Worm (Caenorhabditis elegans) whole organism, early embryonic: ENCODE data around the gene rab-35.

Source experiments
- B0310.2 ChIP-seq: sonication (generic microtip); optimal IDR thresholded peaks from 2 replicates; lab custom pipeline; 2016; ENCODE audit warnings: mild to moderate bottlenecking, missing genetic modification characterization, missing compliant biosample characterization
- F13C5.2 ChIP-seq: sonication (generic microtip); optimal IDR thresholded peaks from 2 replicates; lab custom pipeline; 2017; ENCODE audit warnings: mild to moderate bottlenecking, missing genetic modification characterization, inconsistent platforms, missing compliant biosample characterization
- aly-1 ChIP-seq: sonication (generic microtip); optimal IDR thresholded peaks from 2 replicates; lab custom pipeline; 2016; ENCODE audit warnings: missing genetic modification characterization, missing compliant biosample characterization
- ama-1 ChIP-seq: fragments of 150-350 bp; optimal IDR thresholded peaks from 2 replicates; lab custom pipeline; 2014
- ceh-13 ChIP-seq: fragments of 200-800 bp; sonication (Bioruptor generic); optimal IDR thresholded peaks from 2 replicates; lab custom pipeline; 2018; ENCODE audit warnings: mild to moderate bottlenecking, missing genetic modification characterization, missing compliant biosample characterization
- ceh-36 ChIP-seq: sonication (generic microtip); optimal IDR thresholded peaks from 2 replicates; lab custom pipeline; 2016; ENCODE audit warnings: missing genetic modification characterization, inconsistent platforms, missing compliant biosample characterization
- ets-7 ChIP-seq: sonication (generic microtip); optimal IDR thresholded peaks from 2 replicates; lab custom pipeline; 2016; ENCODE audit warnings: missing genotype, missing genetic modification characterization, missing compliant biosample characterization
- flt-1 ChIP-seq: fragments of 200-800 bp; sonication (Bioruptor generic); IDR thresholded peaks from 2 replicates; pipeline ENCODE4 v1.3.6; 2022; ENCODE audit warnings: missing genetic modification characterization, missing compliant biosample characterization
- hmbx-1 ChIP-seq: sonication (generic microtip); optimal IDR thresholded peaks from 2 replicates; lab custom pipeline; 2016; ENCODE audit warnings: mild to moderate bottlenecking, missing genetic modification characterization, missing compliant biosample characterization
- hmg-4 ChIP-seq: fragments of 200-800 bp; sonication (Bioruptor generic); optimal IDR thresholded peaks from 2 replicates; lab custom pipeline; 2018; ENCODE audit warnings: mild to moderate bottlenecking, missing genetic modification characterization, missing compliant biosample characterization
- hnd-1 ChIP-seq: sonication (generic microtip); optimal IDR thresholded peaks from 2 replicates; lab custom pipeline; 2016; ENCODE audit warnings: missing genetic modification characterization, missing compliant biosample characterization
- pes-1 ChIP-seq: fragments of 200-800 bp; sonication (Bioruptor generic); IDR thresholded peaks from 2 replicates; pipeline ENCODE4 v1.3.6; 2022; ENCODE audit warnings: missing genetic modification reagents, missing genetic modification characterization, missing compliant biosample characterization
- scrt-1 ChIP-seq: fragments of 200-800 bp; sonication (Bioruptor generic); IDR thresholded peaks from 2 replicates; pipeline ENCODE4 v1.3.6; 2022; ENCODE audit warnings: missing genetic modification characterization, missing compliant biosample characterization
- sea-1 ChIP-seq: fragments of 200-800 bp; sonication (Bioruptor generic); conservative IDR thresholded peaks from 2 replicates; pipeline ENCODE4 v1.3.6; 2022; ENCODE audit warnings: missing genetic modification characterization, missing compliant biosample characterization
- tbx-11 ChIP-seq: fragments of 200-800 bp; sonication (Bioruptor generic); IDR thresholded peaks from 2 replicates; pipeline ENCODE4 v1.3.6; 2022; ENCODE audit warnings: missing genetic modification characterization, missing compliant biosample characterization
- tbx-37 ChIP-seq: fragments of 200-800 bp; sonication (Bioruptor generic); conservative IDR thresholded peaks from 2 replicates; pipeline ENCODE4 v1.3.6; 2022; ENCODE audit warnings: missing genetic modification reagents, missing genetic modification characterization, missing compliant biosample characterization
- tra-4 ChIP-seq: sonication (generic microtip); optimal IDR thresholded peaks from 2 replicates; lab custom pipeline; 2017; ENCODE audit warnings: missing genetic modification characterization, missing compliant biosample characterization

rab-35 gene

ce11 chrIII:11353499-11353898, 42.1 kb upstream of the rab-35 start:
- TF ChIP-seq hnd-1 (tag; lab: Kevin White, UChicago) (no peak), pes-1 (GFP tag; lab: Robert Waterston, UW) (peak; percentile 66; the same call in 1 of the 2 replicates), flt-1 (GFP tag; lab: Robert Waterston, UW) (0 out of 2 replicates have a peak, but pooled peaks have one; percentile 8), tbx-11 (GFP tag; lab: Robert Waterston, UW) (peak; percentile 17; the same call in 1 of the 2 replicates), tbx-37 (GFP tag; lab: Robert Waterston, UW) (0 out of 2 replicates have a peak, but pooled peaks have one; percentile 41), B0310.2 (tag; lab: Kevin White, UChicago) (no peak)

- TF ChIP-seq flt-1 (GFP tag; lab: Robert Waterston, UW) = peak; percentile 45; the same call in 1 of the 2 replicates
- TF ChIP-seq pes-1 (GFP tag; lab: Robert Waterston, UW) = peak; percentile 63
- TF ChIP-seq ceh-36 (tag; lab: Kevin White, UChicago) = no peak
- TF ChIP-seq tbx-11 (GFP tag; lab: Robert Waterston, UW) = peak; percentile 57; the same call in 1 of the 2 replicates
- no peak for TF ChIP-seq ama-1 (lab: Kevin White, UChicago)
Observed at ce11 chrIII:11352840-11353239, 41.5 kb upstream of the rab-35 start.

ce11 chrIII:11350107-11350826, 38.9 kb upstream of the rab-35 start:
- TF ChIP-seq ama-1 (lab: Kevin White, UChicago) (no peak), tra-4 (tag; lab: Kevin White, UChicago) (no peak), tbx-37 (GFP tag; lab: Robert Waterston, UW) (no peak), aly-1 (tag; lab: Kevin White, UChicago) (no peak), ceh-36 (tag; lab: Kevin White, UChicago) (no peak)

ce11 chrIII:11346383-11346782, 35.0 kb upstream of the rab-35 start, which contains the start of gene T28D6.7:
TSS of gene T28D6.7 (minus strand) at chrIII:11346483.
- TF ChIP-seq hnd-1 (tag; lab: Kevin White, UChicago) = no peak
- no peak for TF ChIP-seq tbx-37 (GFP tag; lab: Robert Waterston, UW)
- TF ChIP-seq aly-1 (tag; lab: Kevin White, UChicago) = no peak
- TF ChIP-seq F13C5.2 (tag; lab: Kevin White, UChicago) = no peak
- TF ChIP-seq ceh-36 (tag; lab: Kevin White, UChicago) = no peak
- TF ChIP-seq tbx-11 (GFP tag; lab: Robert Waterston, UW) = no peak
- TF ChIP-seq sea-1 (GFP tag; lab: Robert Waterston, UW) = no peak
- TF ChIP-seq ceh-13 (GFP tag; lab: Kevin White, UChicago) = no peak
- TF ChIP-seq ama-1 (lab: Kevin White, UChicago) = no peak

- TF ChIP-seq scrt-1 = no peak
- no peak for TF ChIP-seq hmbx-1 (tag; lab: Kevin White, UChicago)
- no peak for TF ChIP-seq ets-7
- TF ChIP-seq sea-1 (GFP tag; lab: Robert Waterston, UW) = no peak
- TF ChIP-seq flt-1 (GFP tag; lab: Robert Waterston, UW) = no peak
- no peak for TF ChIP-seq hnd-1 (tag; lab: Kevin White, UChicago)
- TF ChIP-seq ama-1 (lab: Kevin White, UChicago) = no peak
- no peak for TF ChIP-seq tra-4 (tag; lab: Kevin White, UChicago)
- no peak for TF ChIP-seq B0310.2 (tag; lab: Kevin White, UChicago)
- no peak for TF ChIP-seq aly-1 (tag; lab: Kevin White, UChicago)
- no peak for TF ChIP-seq pes-1 (GFP tag; lab: Robert Waterston, UW)
- TF ChIP-seq tbx-11 (GFP tag; lab: Robert Waterston, UW) = no peak
- TF ChIP-seq ceh-13 (GFP tag; lab: Kevin White, UChicago) = no peak
- TF ChIP-seq ceh-36 (tag; lab: Kevin White, UChicago) = no peak
Observed at ce11 chrIII:11344125-11344524, 32.8 kb upstream of the rab-35 start.

- peak; percentile 48 for TF ChIP-seq F13C5.2 (tag; lab: Kevin White, UChicago)
- no peak for TF ChIP-seq hmg-4 (GFP tag; lab: Kevin White, UChicago)
Observed at ce11 chrIII:11343041-11343440, 31.7 kb upstream of the rab-35 start, which contains the start of the genes T28D6.6 and pen-2. TSS of gene T28D6.6 (minus strand) at chrIII:11343108. TSS of gene pen-2 (plus strand) at chrIII:11343322.

ce11 chrIII:11341466-11341865, 30.1 kb upstream of the rab-35 start:
- no peak for TF ChIP-seq hmbx-1 (tag; lab: Kevin White, UChicago)
- TF ChIP-seq ets-7 = no peak
- no peak for TF ChIP-seq sea-1 (GFP tag; lab: Robert Waterston, UW)
- TF ChIP-seq B0310.2 (tag; lab: Kevin White, UChicago) = no peak
- no peak for TF ChIP-seq tra-4 (tag; lab: Kevin White, UChicago)
- no peak for TF ChIP-seq ceh-13 (GFP tag; lab: Kevin White, UChicago)
- no peak for TF ChIP-seq tbx-11 (GFP tag; lab: Robert Waterston, UW)
- TF ChIP-seq tbx-37 (GFP tag; lab: Robert Waterston, UW) = no peak
- no peak for TF ChIP-seq ama-1 (lab: Kevin White, UChicago)
- no peak for TF ChIP-seq F13C5.2 (tag; lab: Kevin White, UChicago)
- TF ChIP-seq ceh-36 (tag; lab: Kevin White, UChicago) = no peak

- TF ChIP-seq pes-1 (GFP tag; lab: Robert Waterston, UW) = no peak
- no peak for TF ChIP-seq ama-1 (lab: Kevin White, UChicago)
- no peak for TF ChIP-seq B0310.2 (tag; lab: Kevin White, UChicago)
- no peak for TF ChIP-seq F13C5.2 (tag; lab: Kevin White, UChicago)
- no peak for TF ChIP-seq hnd-1 (tag; lab: Kevin White, UChicago)
Observed at ce11 chrIII:11337627-11338026, 26.3 kb upstream of the rab-35 start.
